Worm (Caenorhabditis elegans) whole organism, L1 larva: ENCODE measurements around the gene tig-3.
A peak's percentile ranks its signal among the peaks of the same experiment; 100 is the strongest.

ENCODE experiments used
- ama-1 ChIP-seq: fragments of 150-350 bp; optimal IDR thresholded peaks from 2 replicates; lab custom pipeline; 2014
- lin-35 ChIP-seq, 2 experiments: fragments of 150-350 bp; optimal IDR thresholded peaks; 2 replicates each; lab custom pipeline; 2014; ENCODE audit warnings: missing biosample characterization in 2 of 2, missing genetic modification characterization in 2 of 2, missing genetic modification reagents in 2 of 2
- mep-1 ChIP-seq: fragments of 150-350 bp; optimal IDR thresholded peaks from 2 replicates; lab custom pipeline; 2014; ENCODE audit warnings: missing biosample characterization, missing genetic modification characterization
- nhr-90 ChIP-seq: sonication (generic microtip); optimal IDR thresholded peaks from 2 replicates; lab custom pipeline; 2016; ENCODE audit warnings: mild to moderate bottlenecking, missing genetic modification characterization, missing compliant biosample characterization; ENCODE audit not compliant: poor library complexity
- pqm-1 ChIP-seq: sonication (generic microtip); optimal IDR thresholded peaks from 3 replicates; lab custom pipeline; 2017; ENCODE audit warnings: missing biosample characterization, missing genetic modification characterization
- ztf-4 ChIP-seq: fragments of 150-350 bp; optimal IDR thresholded peaks from 2 replicates; lab custom pipeline; 2014; ENCODE audit warnings: missing biosample characterization, missing genetic modification characterization

DNA sequence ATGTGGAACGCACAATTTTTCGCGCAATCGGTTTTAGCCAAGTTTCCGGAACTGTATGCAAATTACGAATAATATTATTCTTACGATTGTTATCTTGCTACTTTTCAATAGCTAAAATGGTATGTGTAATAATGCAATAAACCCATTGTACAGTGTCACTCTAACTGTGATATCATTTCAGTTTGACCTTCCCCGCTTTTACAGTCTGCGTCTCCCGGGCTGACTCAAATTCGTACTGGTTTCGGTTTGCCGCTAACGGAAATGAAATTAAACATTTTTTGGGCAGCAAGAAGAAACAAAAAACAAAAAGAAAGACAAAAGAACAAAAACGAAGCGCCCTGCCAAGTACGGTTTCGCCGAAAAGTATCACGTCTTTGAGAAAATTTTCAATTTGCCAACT lies 14.9 kb upstream of the tig-3 start:
- TF ChIP-seq ama-1 (lab: Kevin White, UChicago) (no peak), ztf-4 (no peak), nhr-90 (tag; lab: Kevin White, UChicago) (peak; percentile 24), lin-35 (GFP tag; optimal IDR thresholded peaks at IDR 0.05; lab: Kevin White, UChicago) (peak in 1 of 2 experiments; percentile 6), mep-1 (tag; lab: Kevin White, UChicago) (no peak), pqm-1 (tag; lab: Kevin White, UChicago) (no peak)
